Fruit fly (Drosophila melanogaster): ENCODE results near the gene AP-2sigma.

- TF ChIP-seq HHEX (GFP tag; optimal IDR thresholded peaks at IDR 0.05) (no peak), sd (tag; optimal IDR thresholded peaks at IDR 0.05) (no peak), CG4328 (GFP tag; optimal IDR thresholded peaks at IDR 0.05) (no peak), maf-S (GFP tag; optimal IDR thresholded peaks at IDR 0.05) (no peak), NC2α (GFP tag; optimal IDR thresholded peaks at IDR 0.05) (no peak), usp (GFP tag; optimal IDR thresholded peaks at IDR 0.05) (no peak), chn (GFP tag; optimal IDR thresholded peaks at IDR 0.05) (no peak), CG12942 (GFP tag; optimal IDR thresholded peaks at IDR 0.05) (no peak), nau (GFP tag; optimal IDR thresholded peaks at IDR 0.05) (no peak), CG12299 (tag; optimal IDR thresholded peaks at IDR 0.05) (no peak), Dfd (GFP tag; optimal IDR thresholded peaks at IDR 0.05) (no peak), h (optimal IDR thresholded peaks at IDR 0.05) (no peak), H15 (GFP tag; IDR thresholded peaks at IDR 0.05) (no peak), MESR4 (GFP tag; optimal IDR thresholded peaks at IDR 0.05) (no peak)
These were observed 5.0 kb upstream of the AP-2sigma start for dm6 chr3R:21274870-21275269.
